Fruit fly (Drosophila melanogaster): ENCODE data around the gene CG6664.

CG6664 gene

DNA sequence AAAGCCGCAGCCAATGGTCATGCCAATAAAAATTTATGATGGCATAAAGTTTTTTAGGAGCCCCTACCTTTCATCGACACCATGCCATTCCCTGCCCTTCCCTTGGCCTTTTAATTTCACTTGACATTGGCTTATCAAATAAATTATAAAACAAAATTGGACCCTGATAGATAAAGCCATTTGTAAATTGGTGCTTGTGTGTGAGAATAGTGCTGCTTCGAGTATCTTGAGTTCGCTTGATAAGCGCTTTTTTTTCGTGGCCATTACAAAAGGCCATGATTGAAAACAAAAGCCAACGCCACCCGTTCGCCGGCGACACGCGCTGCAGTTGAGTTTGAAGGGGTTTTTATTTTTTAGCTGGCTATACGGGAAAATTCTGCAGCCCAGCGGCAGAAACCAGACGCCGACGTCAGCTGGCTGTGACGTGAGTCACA lies 33.9 kb upstream of the CG6664 start (continued):
- TF ChIP-seq CG3838 (GFP tag; optimal IDR thresholded peaks at IDR 0.05) (no peak), lilli (GFP tag; optimal IDR thresholded peaks at IDR 0.05) (no peak), CG3281 (GFP tag; optimal IDR thresholded peaks at IDR 0.05) (peak; percentile 47), B-H2 (GFP tag; optimal IDR thresholded peaks at IDR 0.05) (peak; percentile 65), Rfx (GFP tag; IDR thresholded peaks at IDR 0.05) (no peak; the same call in 1 of the 2 replicates), Dp (GFP tag; optimal IDR thresholded peaks at IDR 0.05) (no peak), slou (GFP tag; optimal IDR thresholded peaks at IDR 0.05) (no peak), CG6689 (GFP tag; IDR thresholded peaks at IDR 0.05) (no peak), CG13296 (GFP tag; optimal IDR thresholded peaks at IDR 0.05) (no peak), Adf1 (GFP tag; IDR thresholded peaks at IDR 0.05) (0 out of 2 replicates have a peak, but pooled peaks have one; percentile 9), CrebB (tag; optimal IDR thresholded peaks at IDR 0.05) (no peak), CG10654 (GFP tag; optimal IDR thresholded peaks at IDR 0.05) (no peak), CG1529 (GFP tag; optimal IDR thresholded peaks at IDR 0.05) (no peak), exex (tag; optimal IDR thresholded peaks at IDR 0.05) (peak; percentile 94), ac (GFP tag; optimal IDR thresholded peaks at IDR 0.05) (no peak), CG10543 (GFP tag; optimal IDR thresholded peaks at IDR 0.05) (peak; percentile 10), Dref (GFP tag; IDR thresholded peaks at IDR 0.05) (no peak), CG32532 (GFP tag; IDR thresholded peaks at IDR 0.05) (peak; percentile 56), Ravus (GFP tag; IDR thresholded peaks at IDR 0.05) (no peak), CG16813 (GFP tag; IDR thresholded peaks at IDR 0.05; ENCODE audit: partially characterized antibody) (no peak), CG16779 (GFP tag; IDR thresholded peaks at IDR 0.05) (no peak), CG12769 (tag; optimal IDR thresholded peaks at IDR 0.05) (no peak), CG12659 (GFP tag; optimal IDR thresholded peaks at IDR 0.05) (no peak), Xrp1 (GFP tag; IDR thresholded peaks at IDR 0.05) (no peak), zf30C (GFP tag; optimal IDR thresholded peaks at IDR 0.05) (no peak), chif (GFP tag; optimal IDR thresholded peaks at IDR 0.05) (no peak), az2 (GFP tag; optimal IDR thresholded peaks at IDR 0.05) (no peak), C15 (GFP tag; IDR thresholded peaks at IDR 0.05) (no peak), bbx (GFP tag; IDR thresholded peaks at IDR 0.05; ENCODE audit: partially characterized antibody) (no peak), sens (GFP tag) (peak; percentile 28), CG17361 (GFP tag; IDR thresholded peaks at IDR 0.05) (no peak), Tbp (GFP tag; optimal IDR thresholded peaks at IDR 0.05) (no peak), ci (GFP tag; IDR thresholded peaks at IDR 0.05) (peak; percentile 30; the same call in 1 of the 3 replicates), prd (optimal IDR thresholded peaks at IDR 0.05) (no peak), prd (GFP tag; IDR thresholded peaks at IDR 0.05) (no peak), lov (optimal IDR thresholded peaks at IDR 0.05) (no peak), lov (GFP tag; IDR thresholded peaks at IDR 0.05) (no peak), CG9727 (GFP tag; optimal IDR thresholded peaks at IDR 0.05) (no peak), nerfin-1 (tag; optimal IDR thresholded peaks at IDR 0.05) (no peak), sqz (GFP tag; optimal IDR thresholded peaks at IDR 0.05) (peak; percentile 28), CHES-1-like (GFP tag; optimal IDR thresholded peaks at IDR 0.05) (no peak), Hr39 (optimal IDR thresholded peaks at IDR 0.05) (no peak), Fer3 (tag; optimal IDR thresholded peaks at IDR 0.05) (no peak), ash1 (GFP tag; optimal IDR thresholded peaks at IDR 0.05) (no peak), Hey (tag; optimal IDR thresholded peaks at IDR 0.05) (peak; percentile 62), tll (GFP tag; optimal IDR thresholded peaks at IDR 0.05) (no peak), CG15073 (GFP tag; optimal IDR thresholded peaks at IDR 0.05) (no peak), Gsc (GFP tag; IDR thresholded peaks at IDR 0.05) (no peak), CG10979 (tag; optimal IDR thresholded peaks at IDR 0.05) (no peak), CG2678 (tag; optimal IDR thresholded peaks at IDR 0.05) (peak; percentile 51), CG3407 (GFP tag; optimal IDR thresholded peaks at IDR 0.05) (no peak), Kr (GFP tag; optimal IDR thresholded peaks at IDR 0.05) (no peak), repo (GFP tag; optimal IDR thresholded peaks at IDR 0.05) (no peak)
